Worm (Caenorhabditis elegans) whole organism, L1 larva: ENCODE results near the gene Y39A1A.18.

Experiments used
- ces-1 ChIP-seq: fragments of 150-350 bp; optimal IDR thresholded peaks from 2 replicates; lab custom pipeline; 2014; ENCODE audit warnings: missing biosample characterization, missing genetic modification reagents, missing genetic modification characterization
- efl-1 ChIP-seq, 4 experiments: fragments of 150-350 bp; optimal IDR thresholded peaks in 3 of 4; peaks in 1 of 4; 1 replicate in 1 of 4; 2 replicates in 3 of 4; lab custom pipeline; 2014; ENCODE audit warnings: missing biosample characterization in 2 of 4, missing genetic modification characterization in 2 of 4, missing genetic modification reagents in 2 of 4
- jun-1 ChIP-seq: fragments of 150-350 bp; optimal IDR thresholded peaks from 2 replicates; lab custom pipeline; 2014; ENCODE audit warnings: missing biosample characterization, missing genetic modification reagents, missing genetic modification characterization
- mdl-1 ChIP-seq, 2 experiments: fragments of 150-350 bp; optimal IDR thresholded peaks; 2 replicates each; lab custom pipeline; 2014 to 2017; ENCODE audit warnings: missing biosample characterization in 2 of 2, missing genetic modification characterization in 2 of 2, inconsistent platforms in 1 of 2
- nhr-12 ChIP-seq: sonication (generic microtip); optimal IDR thresholded peaks from 2 replicates; lab custom pipeline; 2017; ENCODE audit warnings: missing biosample characterization, missing genetic modification characterization
- nhr-28 ChIP-seq: fragments of 150-350 bp; optimal IDR thresholded peaks from 2 replicates; lab custom pipeline; 2014; ENCODE audit warnings: missing biosample characterization, missing genetic modification characterization
- pqm-1 ChIP-seq: sonication (generic microtip); optimal IDR thresholded peaks from 3 replicates; lab custom pipeline; 2017; ENCODE audit warnings: missing biosample characterization, missing genetic modification characterization
- snu-23 ChIP-seq: sonication (generic microtip); optimal IDR thresholded peaks from 2 replicates; lab custom pipeline; 2016; ENCODE audit warnings: missing genetic modification characterization, missing compliant biosample characterization
- tbx-2 ChIP-seq: sonication (generic microtip); optimal IDR thresholded peaks from 2 replicates; lab custom pipeline; 2016; ENCODE audit warnings: missing genetic modification characterization, missing compliant biosample characterization
- unc-130 ChIP-seq: fragments of 150-350 bp; optimal IDR thresholded peaks from 2 replicates; lab custom pipeline; 2017; ENCODE audit warnings: missing biosample characterization, missing genetic modification characterization, inconsistent platforms
- unc-86 ChIP-seq: sonication (generic microtip); optimal IDR thresholded peaks from 2 replicates; lab custom pipeline; 2016; ENCODE audit warnings: missing genetic modification characterization, missing compliant biosample characterization

ce11 chrIII:10706481-10706880 lies 12.2 kb upstream of the Y39A1A.18 start:
- TF ChIP-seq efl-1 (optimal IDR thresholded peaks at IDR 0.05; lab: Kevin White, UChicago): no peak
- no peak for TF ChIP-seq efl-1 (GFP tag; optimal IDR thresholded peaks at IDR 0.05 in 1 of 2; lab: Kevin White, UChicago)
- TF ChIP-seq snu-23 (GFP tag; lab: Kevin White, UChicago): no peak
- no peak for TF ChIP-seq ces-1 (GFP tag; lab: Kevin White, UChicago)
- TF ChIP-seq nhr-12 (tag; lab: Kevin White, UChicago): no peak
- no peak for TF ChIP-seq nhr-28 (tag; lab: Kevin White, UChicago)
- no peak for TF ChIP-seq mdl-1 (tag; optimal IDR thresholded peaks at IDR 0.05; lab: Kevin White, UChicago)
- no peak for TF ChIP-seq tbx-2 (tag; lab: Kevin White, UChicago)
- no peak for TF ChIP-seq unc-86 (tag; lab: Kevin White, UChicago)
- TF ChIP-seq pqm-1 (tag; lab: Kevin White, UChicago): no peak
- no peak for TF ChIP-seq unc-130
- TF ChIP-seq jun-1 (tag; lab: Kevin White, UChicago): no peak
